Worm (Caenorhabditis elegans) whole organism, L2 larva: Measurements from ENCODE around the gene his-63.

Source experiments
- aly-2 ChIP-seq: fragments of 150-350 bp; optimal IDR thresholded peaks from 2 replicates; lab custom pipeline; 2014; ENCODE audit warnings: missing biosample characterization, missing genetic modification characterization
- ceh-82 ChIP-seq: fragments of 150-350 bp; optimal IDR thresholded peaks from 2 replicates; lab custom pipeline; 2014; ENCODE audit warnings: missing biosample characterization, missing genetic modification characterization
- crh-2 ChIP-seq: sonication (generic microtip); optimal IDR thresholded peaks from 2 replicates; lab custom pipeline; 2017; ENCODE audit warnings: missing biosample characterization, missing genetic modification characterization
- egl-27 ChIP-seq: sonication (generic microtip); optimal IDR thresholded peaks from 3 replicates; lab custom pipeline; 2017; ENCODE audit warnings: missing biosample characterization, missing genetic modification reagents, missing genetic modification characterization
- lin-13 ChIP-seq: fragments of 150-350 bp; optimal IDR thresholded peaks from 2 replicates; lab custom pipeline; 2014; ENCODE audit warnings: missing biosample characterization, missing genetic modification reagents, missing genetic modification characterization
- nhr-10 ChIP-seq: sonication (generic microtip); optimal IDR thresholded peaks from 2 replicates; lab custom pipeline; 2017; ENCODE audit warnings: missing biosample characterization, missing genetic modification characterization
- nhr-6 ChIP-seq: fragments of 150-350 bp; optimal IDR thresholded peaks from 2 replicates; lab custom pipeline; 2014; ENCODE audit warnings: missing biosample characterization, missing genetic modification characterization
- zag-1 ChIP-seq: fragments of 150-350 bp; optimal IDR thresholded peaks from 2 replicates; lab custom pipeline; 2014; ENCODE audit warnings: missing biosample characterization, missing genetic modification characterization
- ztf-11 ChIP-seq: sonication (generic microtip); optimal IDR thresholded peaks from 2 replicates; lab custom pipeline; 2017; ENCODE audit warnings: missing biosample characterization, missing genetic modification characterization

DNA sequence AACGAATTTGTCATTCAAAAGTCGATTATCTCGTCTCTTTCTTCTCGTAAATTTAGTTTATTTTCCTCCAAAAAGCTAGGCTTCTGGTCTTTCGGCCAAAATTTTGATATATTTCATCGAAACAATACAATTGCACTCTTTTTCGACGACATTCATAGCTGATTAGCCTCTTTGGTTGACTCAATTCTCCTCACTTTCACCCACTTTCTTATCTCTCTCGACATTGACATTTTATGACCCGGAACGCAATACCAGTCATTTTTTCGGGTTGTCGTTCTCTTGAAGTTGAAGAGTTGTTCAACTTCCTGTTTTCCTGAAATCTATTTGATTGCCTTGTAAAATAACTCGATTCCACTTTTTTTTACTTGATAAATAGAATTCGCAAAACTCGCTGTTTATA, 27.9 kb upstream of the his-63 start:
- TF ChIP-seq zag-1 (tag; lab: Kevin White, UChicago) (no peak), lin-13 (GFP tag; lab: Kevin White, UChicago) (no peak), nhr-6 (tag; lab: Kevin White, UChicago) (no peak), aly-2 (no peak), crh-2 (no peak), ztf-11 (tag; lab: Kevin White, UChicago) (no peak), ceh-82 (tag; lab: Kevin White, UChicago) (no peak), egl-27 (tag; lab: Kevin White, UChicago) (no peak), nhr-10 (tag; lab: Kevin White, UChicago) (no peak)
